Worm (Caenorhabditis elegans): Measurements from ENCODE around the gene F17E9.4.

DNA sequence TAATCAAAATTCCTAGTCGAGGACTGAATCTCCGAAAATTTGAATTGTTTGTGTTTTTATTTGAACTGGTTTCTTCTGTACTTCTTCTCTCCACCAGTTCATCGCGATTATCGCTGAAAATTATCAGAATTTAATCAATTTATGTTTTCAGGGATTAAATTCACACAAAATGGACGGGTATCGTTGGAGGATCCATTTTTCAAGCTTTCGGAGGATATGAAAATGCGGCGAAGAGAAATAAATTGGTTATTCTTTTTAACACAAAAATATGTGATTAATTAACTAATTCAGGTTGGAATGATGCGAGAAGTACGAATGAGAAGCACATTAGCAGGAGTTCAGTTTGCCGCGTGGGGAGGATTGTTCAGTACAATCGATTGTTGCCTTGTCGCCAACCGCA is 48.2 kb downstream of the F17E9.4 start, which contains the start of gene timm-17B.2:
- TF ChIP-seq dao-5 (tag; optimal IDR thresholded peaks at IDR 0.05) (no peak), W03F9.2 (tag; optimal IDR thresholded peaks at IDR 0.05) (no peak)
